Worm (Caenorhabditis elegans): ENCODE measurements around the gene srsx-15.

The srsx-15 gene

DNA sequence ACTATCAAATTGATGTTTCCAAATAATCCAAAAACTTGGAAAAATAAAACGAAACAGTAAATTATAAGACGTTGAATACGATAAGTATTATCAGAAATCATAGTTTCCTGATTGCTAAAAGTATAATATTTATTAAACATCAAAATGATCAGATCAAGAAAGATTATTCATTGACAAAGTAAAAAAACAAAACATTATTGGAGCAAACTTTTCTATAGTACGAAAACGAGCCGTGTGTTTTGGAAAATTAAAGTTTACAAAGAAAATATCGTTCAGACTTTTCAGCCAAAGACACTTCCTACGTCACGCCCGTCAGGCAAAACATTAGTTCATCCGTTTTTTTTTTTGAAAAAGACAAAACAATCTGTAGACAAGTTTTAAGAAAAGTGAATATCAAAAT is at the start of gene srsx-15:
Gene srsx-15, minus strand, starts transcription at position 101 of the 400 bp plus-strand sequence.
- TF ChIP-seq nhr-76 (tag; optimal IDR thresholded peaks at IDR 0.05), result no peak
- no peak for TF ChIP-seq nhr-67 (tag; optimal IDR thresholded peaks at IDR 0.05)

DNA sequence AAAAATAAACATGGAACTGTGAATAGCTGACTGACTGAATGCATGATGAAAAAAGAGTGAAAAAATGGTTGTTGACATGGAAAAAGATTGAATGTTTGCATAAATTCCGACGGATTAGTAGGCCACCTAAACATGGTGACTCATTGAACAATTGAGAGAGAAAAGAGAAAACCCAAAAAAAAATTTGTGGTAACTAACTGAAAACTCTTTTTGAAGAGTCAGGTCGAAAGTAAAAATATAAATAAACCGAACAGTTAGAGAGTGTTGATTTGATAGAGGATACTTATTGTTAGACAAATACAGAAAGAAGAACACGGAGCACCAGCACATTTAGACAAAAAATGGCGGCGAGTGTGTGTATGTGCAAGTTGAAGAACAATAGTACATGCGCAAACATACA is 47.7 kb upstream of the srsx-15 start:
- TF ChIP-seq pha-4 (tag; optimal IDR thresholded peaks at IDR 0.05) (peak; percentile 86), lin-39 (tag; optimal IDR thresholded peaks at IDR 0.05) (no peak), pqm-1 (tag; optimal IDR thresholded peaks at IDR 0.05) (no peak)

DNA sequence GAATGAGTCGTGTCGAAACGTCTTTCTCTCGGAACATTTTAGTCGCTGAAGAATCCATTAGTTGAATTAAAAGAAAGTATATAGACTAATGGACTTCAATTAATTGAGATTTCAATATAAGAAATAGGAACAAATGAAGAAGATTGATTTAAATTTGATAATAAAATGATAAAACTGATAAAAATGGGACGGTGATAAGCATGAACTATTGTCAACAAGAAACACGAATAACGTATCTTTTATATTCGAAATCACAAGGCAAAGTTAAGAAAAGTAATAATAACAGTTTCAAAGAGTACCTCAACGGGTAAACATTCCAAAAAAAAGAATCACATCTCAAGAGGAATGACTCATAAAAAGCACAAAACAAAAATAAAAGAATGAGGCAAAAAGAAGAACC is 45.8 kb upstream of the srsx-15 start, which contains the start of gene T19E7.6:
Gene T19E7.6, minus strand, starts transcription at position 45 of the 400 bp plus-strand sequence.
- TF ChIP-seq daf-12 (tag; optimal IDR thresholded peaks at IDR 0.05), result no peak
- no peak for TF ChIP-seq ceh-82 (tag; optimal IDR thresholded peaks at IDR 0.05)
- TF ChIP-seq jun-1 (tag; optimal IDR thresholded peaks at IDR 0.05), result no peak
- peak; percentile 64 for TF ChIP-seq pha-4 (tag; optimal IDR thresholded peaks at IDR 0.05)
- TF ChIP-seq skn-1 (tag; optimal IDR thresholded peaks at IDR 0.05), result no peak
- no peak for TF ChIP-seq nhr-67 (tag; optimal IDR thresholded peaks at IDR 0.05)
- TF ChIP-seq nhr-237 (tag; optimal IDR thresholded peaks at IDR 0.05), result no peak

DNA sequence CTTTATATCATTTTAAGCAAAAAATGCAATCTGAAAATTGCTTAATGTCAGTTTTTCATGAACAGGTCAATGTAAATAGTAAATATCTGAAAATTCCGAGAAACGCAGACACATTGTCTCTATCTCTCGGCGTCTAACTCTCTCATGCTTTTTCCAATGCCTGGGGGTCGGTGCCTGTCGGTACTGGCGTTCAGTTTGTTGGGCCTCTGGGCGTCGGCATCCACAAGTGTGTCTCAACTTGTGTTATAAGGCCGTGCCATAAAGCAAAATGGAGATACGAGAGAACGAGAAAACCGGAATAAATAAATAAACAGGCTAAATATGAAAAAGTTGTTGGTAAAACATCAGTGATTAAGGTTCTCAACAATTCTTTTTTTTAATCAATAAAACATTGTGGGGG is 43.6 kb upstream of the srsx-15 start:
- TF ChIP-seq elt-2 (tag; optimal IDR thresholded peaks at IDR 0.05), result peak; percentile 26
- TF ChIP-seq egl-27 (tag; optimal IDR thresholded peaks at IDR 0.05), result no peak
- TF ChIP-seq fkh-2 (tag; optimal IDR thresholded peaks at IDR 0.05), result no peak
- TF ChIP-seq mml-1 (tag; optimal IDR thresholded peaks at IDR 0.05), result no peak
- peak; percentile 29 for TF ChIP-seq nhr-23 (tag; optimal IDR thresholded peaks at IDR 0.05)
- TF ChIP-seq sea-2 (GFP tag; optimal IDR thresholded peaks at IDR 0.05), result no peak
- TF ChIP-seq ztf-4 (tag; optimal IDR thresholded peaks at IDR 0.05), result no peak
- TF ChIP-seq nhr-77 (tag; optimal IDR thresholded peaks at IDR 0.05), result no peak
- TF ChIP-seq nhr-25 (tag; optimal IDR thresholded peaks at IDR 0.05), result no peak
- TF ChIP-seq lsy-12 (tag; optimal IDR thresholded peaks at IDR 0.05), result no peak
- TF ChIP-seq ceh-28 (tag; optimal IDR thresholded peaks at IDR 0.05), result peak; percentile 62
- no peak for TF ChIP-seq unc-62 (GFP tag; optimal IDR thresholded peaks at IDR 0.05)
- peak; percentile 57 for TF ChIP-seq nfya-1 (tag; optimal IDR thresholded peaks at IDR 0.05; ENCODE audit: insufficient read depth)
- no peak for TF ChIP-seq ceh-16 (tag; optimal IDR thresholded peaks at IDR 0.05)
- TF ChIP-seq pha-4 (tag; optimal IDR thresholded peaks at IDR 0.05), result peak; percentile 94
- no peak for TF ChIP-seq elt-3 (tag; optimal IDR thresholded peaks at IDR 0.05)
- TF ChIP-seq nhr-76 (tag; optimal IDR thresholded peaks at IDR 0.05), result no peak
- TF ChIP-seq pqm-1 (tag; optimal IDR thresholded peaks at IDR 0.05), result no peak
- TF ChIP-seq jun-1 (tag; optimal IDR thresholded peaks at IDR 0.05), result no peak
- TF ChIP-seq ama-1 (optimal IDR thresholded peaks at IDR 0.05), result peak; percentile 81
- TF ChIP-seq nhr-12 (tag; optimal IDR thresholded peaks at IDR 0.05), result no peak
- TF ChIP-seq nhr-67 (tag; optimal IDR thresholded peaks at IDR 0.05), result no peak
- peak; percentile 30 for TF ChIP-seq nhr-43 (tag; optimal IDR thresholded peaks at IDR 0.05; ENCODE audit: poor library complexity, severe bottlenecking)
- no peak for TF ChIP-seq elt-1 (tag; optimal IDR thresholded peaks at IDR 0.05)
- no peak for TF ChIP-seq unc-39 (tag; optimal IDR thresholded peaks at IDR 0.05)
- TF ChIP-seq ceh-9 (tag; optimal IDR thresholded peaks at IDR 0.05), result no peak
- TF ChIP-seq lin-39 (tag; optimal IDR thresholded peaks at IDR 0.05), result peak; percentile 21
- no peak for TF ChIP-seq ceh-82 (tag; optimal IDR thresholded peaks at IDR 0.05)
- peak; percentile 5 for TF ChIP-seq egl-5 (tag; optimal IDR thresholded peaks at IDR 0.05)
- peak; percentile 46 for TF ChIP-seq snpc-4 (tag; optimal IDR thresholded peaks at IDR 0.05)
- TF ChIP-seq fkh-10 (GFP tag; optimal IDR thresholded peaks at IDR 0.05), result no peak
- TF ChIP-seq tbx-2 (tag; optimal IDR thresholded peaks at IDR 0.05), result no peak
- no peak for TF ChIP-seq ZK546.5 (tag; optimal IDR thresholded peaks at IDR 0.05)
- TF ChIP-seq nhr-11 (tag; optimal IDR thresholded peaks at IDR 0.05), result no peak
- TF ChIP-seq aly-2 (tag; optimal IDR thresholded peaks at IDR 0.05), result no peak
- TF ChIP-seq daf-12 (tag; optimal IDR thresholded peaks at IDR 0.05), result no peak
- TF ChIP-seq R02D3.7 (tag; optimal IDR thresholded peaks at IDR 0.05), result no peak
- TF ChIP-seq nhr-28 (tag; optimal IDR thresholded peaks at IDR 0.05), result no peak
- no peak for TF ChIP-seq lin-15B (tag; optimal IDR thresholded peaks at IDR 0.05)
- TF ChIP-seq zag-1 (tag; optimal IDR thresholded peaks at IDR 0.05), result no peak
- no peak for TF ChIP-seq eor-1 (tag; optimal IDR thresholded peaks at IDR 0.05)
- no peak for TF ChIP-seq skn-1 (tag; optimal IDR thresholded peaks at IDR 0.05)
- peak; percentile 78 for TF ChIP-seq hmg-11 (tag; optimal IDR thresholded peaks at IDR 0.05)
- TF ChIP-seq ztf-11 (tag; optimal IDR thresholded peaks at IDR 0.05), result no peak
- TF ChIP-seq nhr-237 (tag; optimal IDR thresholded peaks at IDR 0.05), result no peak
- TF ChIP-seq fos-1 (tag; optimal IDR thresholded peaks at IDR 0.05), result no peak

Measured in whole organism, L3 larva.